Fruit fly (Drosophila melanogaster) whole organism, embryonic: ENCODE data around the gene CG9674.

Source experiments
- gcm ChIP-seq: fragments of 200-800 bp; sonication (Bioruptor generic); optimal IDR thresholded peaks from 2 replicates; lab custom pipeline; 2019; ENCODE audit warnings: missing biosample characterization, mild to moderate bottlenecking, missing genetic modification characterization, moderate library complexity
- scrt ChIP-seq: fragments of 200-800 bp; sonication (Bioruptor generic); optimal IDR thresholded peaks from 2 replicates; lab custom pipeline; 2018; ENCODE audit warnings: missing biosample characterization, mild to moderate bottlenecking, missing genetic modification characterization, moderate library complexity
- sim ChIP-seq: fragments of 200-800 bp; sonication (Bioruptor generic); IDR thresholded peaks from 2 replicates; pipeline ENCODE4 v1.3.6; 2022; ENCODE audit warnings: missing biosample characterization, missing genetic modification characterization
- usp ChIP-seq: fragments of >200 bp; optimal IDR thresholded peaks from 2 replicates; lab custom pipeline; 2017; ENCODE audit warnings: missing biosample characterization, missing genetic modification characterization

DNA sequence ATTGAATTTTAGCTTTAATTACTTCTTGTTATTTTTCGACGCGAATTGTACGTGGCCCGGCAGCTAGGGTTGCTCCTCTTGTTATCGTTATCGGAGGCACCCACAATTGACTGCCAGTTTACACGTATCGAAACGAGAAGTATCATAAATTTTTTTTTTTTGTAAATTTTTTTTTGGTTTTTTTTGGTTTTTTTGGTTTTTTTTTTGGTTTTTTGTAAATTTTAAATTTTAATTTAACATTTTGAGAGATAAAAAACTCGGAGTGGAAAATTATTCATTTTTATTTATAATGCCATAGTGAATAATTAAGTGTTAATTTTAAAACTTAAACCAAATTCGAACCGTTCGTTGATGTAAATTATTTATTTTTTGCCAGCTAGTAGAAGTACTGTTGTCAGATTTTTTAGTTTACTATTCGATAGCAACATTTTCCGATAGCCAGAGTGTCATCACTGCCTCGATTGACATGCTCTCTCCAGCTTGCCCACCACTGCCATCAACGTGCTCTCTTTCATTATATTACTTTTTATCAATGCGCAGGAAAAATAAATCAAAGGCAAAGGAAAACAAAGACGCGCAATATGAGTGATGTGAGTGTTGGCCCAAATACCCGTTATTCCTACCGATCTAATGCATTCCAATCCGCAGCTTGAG lies 37.5 kb upstream of the CG9674 start, which contains the start of the genes kud and Zcchc7:
- no peak for TF ChIP-seq scrt
- no peak for TF ChIP-seq gcm (GFP tag; lab: Kevin White, UChicago)
- TF ChIP-seq usp (GFP tag; lab: Kevin White, UChicago) = no peak
- TF ChIP-seq sim = no peak
